Worm (Caenorhabditis elegans) whole organism, young adult: ENCODE data around the gene kin-2.

ENCODE experiments used
- T07F8.4 ChIP-seq: sonication (generic microtip); optimal IDR thresholded peaks from 2 replicates; lab custom pipeline; 2016; ENCODE audit warnings: mild to moderate bottlenecking, missing genetic modification characterization, moderate library complexity, missing compliant biosample characterization
- T26A5.8 ChIP-seq: sonication (generic microtip); optimal IDR thresholded peaks from 2 replicates; lab custom pipeline; 2016; ENCODE audit warnings: missing genetic modification characterization, missing compliant biosample characterization
- ama-1 ChIP-seq, 3 experiments: fragments of 150-350 bp in 1 of 3; sonication (generic microtip) in 2 of 3; optimal IDR thresholded peaks; 2 replicates each; lab custom pipeline; 2014 to 2018; ENCODE audit warnings: missing biosample characterization in 2 of 3, missing genetic modification characterization in 2 of 3, missing genetic modification reagents in 2 of 3
- ccch-3 ChIP-seq: fragments of 200-800 bp; sonication (Bioruptor generic); optimal IDR thresholded peaks from 2 replicates; lab custom pipeline; 2018; ENCODE audit warnings: mild to moderate bottlenecking, missing genetic modification characterization, missing compliant biosample characterization
- dox-1 ChIP-seq: fragments of 200-800 bp; sonication (Bioruptor generic); IDR thresholded peaks from 2 replicates; pipeline ENCODE4 v1.3.6; 2022; ENCODE audit warnings: missing genetic modification reagents, missing genetic modification characterization, missing compliant biosample characterization
- hmg-1.2 ChIP-seq: fragments of 200-800 bp; sonication (Bioruptor generic); IDR thresholded peaks from 2 replicates; pipeline ENCODE4 v1.3.6; 2022; ENCODE audit warnings: missing genetic modification reagents, missing genetic modification characterization, missing compliant biosample characterization
- lin-54 ChIP-seq: fragments of 200-800 bp; sonication (Bioruptor generic); optimal IDR thresholded peaks from 2 replicates; lab custom pipeline; 2018; ENCODE audit warnings: mild to moderate bottlenecking, missing genetic modification characterization, missing compliant biosample characterization
- mel-28 ChIP-seq: sonication (generic microtip); optimal IDR thresholded peaks from 2 replicates; lab custom pipeline; 2016; ENCODE audit warnings: borderline replicate concordance, mild to moderate bottlenecking, missing genetic modification characterization, missing compliant biosample characterization
- nhr-120 ChIP-seq: fragments of 200-800 bp; sonication (Bioruptor generic); IDR thresholded peaks from 2 replicates; pipeline ENCODE4 v1.3.6; 2022; ENCODE audit warnings: missing genetic modification characterization, missing compliant biosample characterization
- pha-4 ChIP-seq: fragments of 150-350 bp; sonication (generic microtip); optimal IDR thresholded peaks from 2 replicates; lab custom pipeline; 2014; ENCODE audit warnings: missing biosample characterization, missing genetic modification reagents, missing genetic modification characterization
- unc-62 ChIP-seq: fragments of 150-350 bp; optimal IDR thresholded peaks from 2 replicates; lab custom pipeline; 2014; ENCODE audit warnings: missing biosample characterization, missing genetic modification reagents, missing genetic modification characterization
- zim-3 ChIP-seq: sonication (generic microtip); optimal IDR thresholded peaks from 2 replicates; lab custom pipeline; 2017; ENCODE audit warnings: mild to moderate bottlenecking, missing genetic modification characterization, moderate library complexity, missing compliant biosample characterization
- ztf-25 ChIP-seq: fragments of 200-800 bp; sonication (Bioruptor generic); IDR thresholded peaks from 2 replicates; pipeline ENCODE4 v1.3.6; 2022; ENCODE audit warnings: missing genetic modification reagents, missing genetic modification characterization, missing compliant biosample characterization

ce11 chrX:5976206-5976960 is 1.3 kb downstream of the kin-2 start:
- no peak for TF ChIP-seq pha-4 (tag; lab: Kevin White, UChicago)
- TF ChIP-seq T07F8.4 (tag; lab: Kevin White, UChicago): no peak
- TF ChIP-seq hmg-1.2 (GFP tag; lab: Robert Waterston, UW): no peak
- no peak for TF ChIP-seq lin-54 (GFP tag; lab: Kevin White, UChicago)
- no peak for TF ChIP-seq T26A5.8 (tag; lab: Kevin White, UChicago)
- TF ChIP-seq ztf-25: no peak
- no peak for TF ChIP-seq zim-3 (tag; lab: Kevin White, UChicago)
- TF ChIP-seq nhr-120 (GFP tag; lab: Robert Waterston, UW): no peak
- TF ChIP-seq dox-1 (GFP tag; lab: Robert Waterston, UW): peak; percentile 27; the same call in 1 of the 2 replicates
- no peak for TF ChIP-seq ama-1 (optimal IDR thresholded peaks at IDR 0.05; lab: Kevin White, UChicago)
- TF ChIP-seq ama-1 (GFP tag; optimal IDR thresholded peaks at IDR 0.05; lab: Kevin White, UChicago): no peak
- TF ChIP-seq unc-62 (GFP tag; lab: Kevin White, UChicago): no peak
- no peak for TF ChIP-seq mel-28
- no peak for TF ChIP-seq ccch-3 (GFP tag; lab: Kevin White, UChicago)
